Worm (Caenorhabditis elegans): Measurements from ENCODE around the gene lin-40.

The lin-40 gene

ce11 chrV:3695254-3695653, 9.5 kb upstream of the lin-40 start:
- TF ChIP-seq elt-1 (tag; optimal IDR thresholded peaks at IDR 0.05) (no peak), ceh-16 (tag; optimal IDR thresholded peaks at IDR 0.05) (no peak), nfya-1 (tag; optimal IDR thresholded peaks at IDR 0.05; ENCODE audit: insufficient read depth) (peak; percentile 11), ZK546.5 (tag; optimal IDR thresholded peaks at IDR 0.05) (no peak), ceh-9 (tag; optimal IDR thresholded peaks at IDR 0.05) (no peak), elt-3 (tag; optimal IDR thresholded peaks at IDR 0.05) (no peak), pqm-1 (tag; optimal IDR thresholded peaks at IDR 0.05) (no peak), nhr-237 (tag; optimal IDR thresholded peaks at IDR 0.05) (no peak)

- TF ChIP-seq pha-4 (tag; optimal IDR thresholded peaks at IDR 0.05) (peak; percentile 14), pqm-1 (tag; optimal IDR thresholded peaks at IDR 0.05) (peak; percentile 59), jun-1 (tag; optimal IDR thresholded peaks at IDR 0.05) (peak; percentile 37), nfya-1 (tag; optimal IDR thresholded peaks at IDR 0.05; ENCODE audit: insufficient read depth) (peak; percentile 8), sea-2 (GFP tag; optimal IDR thresholded peaks at IDR 0.05) (no peak), R02D3.7 (tag; optimal IDR thresholded peaks at IDR 0.05) (no peak), snpc-4 (tag; optimal IDR thresholded peaks at IDR 0.05) (no peak), egl-5 (tag; optimal IDR thresholded peaks at IDR 0.05) (no peak), elt-2 (tag; optimal IDR thresholded peaks at IDR 0.05) (peak; percentile 98)
Observed at ce11 chrV:3697071-3697470, 7.7 kb upstream of the lin-40 start.

ce11 chrV:3698497-3698896, 6.3 kb upstream of the lin-40 start:
- TF ChIP-seq pqm-1 (tag; optimal IDR thresholded peaks at IDR 0.05) (no peak), ceh-9 (tag; optimal IDR thresholded peaks at IDR 0.05) (no peak), nhr-76 (tag; optimal IDR thresholded peaks at IDR 0.05) (no peak), ama-1 (optimal IDR thresholded peaks at IDR 0.05) (no peak), tbx-2 (tag; optimal IDR thresholded peaks at IDR 0.05) (no peak), aly-2 (tag; optimal IDR thresholded peaks at IDR 0.05) (no peak), zag-1 (tag; optimal IDR thresholded peaks at IDR 0.05) (no peak), nhr-11 (tag; optimal IDR thresholded peaks at IDR 0.05) (no peak), ZK546.5 (tag; optimal IDR thresholded peaks at IDR 0.05) (no peak), nhr-43 (tag; optimal IDR thresholded peaks at IDR 0.05; ENCODE audit: poor library complexity, severe bottlenecking) (no peak), unc-39 (tag; optimal IDR thresholded peaks at IDR 0.05) (no peak), hmg-11 (tag; optimal IDR thresholded peaks at IDR 0.05) (no peak), fos-1 (tag; optimal IDR thresholded peaks at IDR 0.05) (no peak), nhr-28 (tag; optimal IDR thresholded peaks at IDR 0.05) (no peak), pha-4 (tag; optimal IDR thresholded peaks at IDR 0.05) (no peak), nhr-67 (tag; optimal IDR thresholded peaks at IDR 0.05) (no peak)

ce11 chrV:3702998-3703397, 1.8 kb upstream of the lin-40 start:
- TF ChIP-seq egl-27 (tag; optimal IDR thresholded peaks at IDR 0.05) (no peak), nhr-23 (tag; optimal IDR thresholded peaks at IDR 0.05) (peak; percentile 1)

- TF ChIP-seq nhr-76 (tag; optimal IDR thresholded peaks at IDR 0.05) (no peak), tbx-2 (tag; optimal IDR thresholded peaks at IDR 0.05) (peak; percentile 20), elt-2 (tag; optimal IDR thresholded peaks at IDR 0.05) (peak; percentile 50), elt-1 (tag; optimal IDR thresholded peaks at IDR 0.05) (no peak), elt-3 (tag; optimal IDR thresholded peaks at IDR 0.05) (no peak), unc-62 (GFP tag; optimal IDR thresholded peaks at IDR 0.05) (no peak), ceh-28 (tag; optimal IDR thresholded peaks at IDR 0.05) (peak; percentile 52), nhr-12 (tag; optimal IDR thresholded peaks at IDR 0.05) (no peak), ztf-11 (tag; optimal IDR thresholded peaks at IDR 0.05) (no peak), fos-1 (tag; optimal IDR thresholded peaks at IDR 0.05) (no peak), pha-4 (tag; optimal IDR thresholded peaks at IDR 0.05) (peak; percentile 56), nhr-77 (tag; optimal IDR thresholded peaks at IDR 0.05) (no peak), hmg-11 (tag; optimal IDR thresholded peaks at IDR 0.05) (peak; percentile 97), ceh-16 (tag; optimal IDR thresholded peaks at IDR 0.05) (no peak), snpc-4 (tag; optimal IDR thresholded peaks at IDR 0.05) (no peak), nhr-43 (tag; optimal IDR thresholded peaks at IDR 0.05; ENCODE audit: poor library complexity, severe bottlenecking) (no peak), nhr-25 (tag; optimal IDR thresholded peaks at IDR 0.05) (peak; percentile 55), zag-1 (tag; optimal IDR thresholded peaks at IDR 0.05) (no peak), nhr-237 (tag; optimal IDR thresholded peaks at IDR 0.05) (no peak), fkh-2 (tag; optimal IDR thresholded peaks at IDR 0.05) (no peak), nhr-23 (tag; optimal IDR thresholded peaks at IDR 0.05) (peak; percentile 37), mdl-1 (tag; optimal IDR thresholded peaks at IDR 0.05) (no peak), ZK546.5 (tag; optimal IDR thresholded peaks at IDR 0.05) (no peak), pqm-1 (tag; optimal IDR thresholded peaks at IDR 0.05) (peak; percentile 41), nhr-11 (tag; optimal IDR thresholded peaks at IDR 0.05) (no peak), lin-39 (tag; optimal IDR thresholded peaks at IDR 0.05) (peak; percentile 59), aly-2 (tag; optimal IDR thresholded peaks at IDR 0.05) (no peak), nfya-1 (tag; optimal IDR thresholded peaks at IDR 0.05; ENCODE audit: insufficient read depth) (peak; percentile 87), R02D3.7 (tag; optimal IDR thresholded peaks at IDR 0.05) (peak; percentile 64), mml-1 (tag; optimal IDR thresholded peaks at IDR 0.05) (no peak), skn-1 (tag; optimal IDR thresholded peaks at IDR 0.05) (peak; percentile 31), daf-12 (tag; optimal IDR thresholded peaks at IDR 0.05) (no peak), egl-5 (tag; optimal IDR thresholded peaks at IDR 0.05) (no peak), lsy-12 (tag; optimal IDR thresholded peaks at IDR 0.05) (no peak), eor-1 (tag; optimal IDR thresholded peaks at IDR 0.05) (no peak)
Observed at ce11 chrV:3703888-3704287, 900 bp upstream of the lin-40 start.

Data from whole organism, L3 larva.